Fruit fly (Drosophila melanogaster) whole organism, adult: Measurements from ENCODE around the gene CG9458.

ENCODE experiments used
- CG11617 ChIP-seq: fragments of 200-800 bp; sonication (Bioruptor generic); optimal IDR thresholded peaks from 2 replicates; lab custom pipeline; 2017; ENCODE audit warnings: mild to moderate bottlenecking, missing biosample characterization, missing genetic modification reagents, missing genetic modification characterization
- CG33017 ChIP-seq: fragments of 200-800 bp; sonication (Bioruptor generic); optimal IDR thresholded peaks from 2 replicates; lab custom pipeline; 2018; ENCODE audit warnings: missing biosample characterization, mild to moderate bottlenecking, missing genetic modification characterization, moderate library complexity
- CG7045 ChIP-seq: fragments of 200-800 bp; sonication (Bioruptor generic); optimal IDR thresholded peaks from 2 replicates; lab custom pipeline; 2017; ENCODE audit warnings: missing biosample characterization, mild to moderate bottlenecking, missing genetic modification characterization
- bab1 ChIP-seq: fragments of 200-800 bp; sonication (Bioruptor generic); optimal IDR thresholded peaks from 3 replicates; lab custom pipeline; 2019; ENCODE audit warnings: missing biosample characterization, mild to moderate bottlenecking, missing genetic modification characterization, moderate library complexity
- pad ChIP-seq: fragments of 200-800 bp; sonication (Bioruptor generic); optimal IDR thresholded peaks from 3 replicates; lab custom pipeline; 2017; ENCODE audit warnings: missing biosample characterization, missing genetic modification characterization, mild to moderate bottlenecking, moderate library complexity, missing genetic modification reagents

dm6 chr3R:9813861-9814260 is 5.8 kb downstream of the CG9458 start, which contains the start of gene eloF:
- TF ChIP-seq pad (GFP tag; lab: Kevin White, UChicago) (no peak), CG7045 (GFP tag; lab: Kevin White, UChicago) (no peak), CG33017 (tag; lab: Kevin White, UChicago) (no peak), CG11617 (GFP tag; lab: Kevin White, UChicago) (no peak), bab1 (GFP tag; lab: Kevin White, UChicago) (no peak)
